ENCODE assay signal across 1 fruit fly cellular context in the genomic region with DNA sequence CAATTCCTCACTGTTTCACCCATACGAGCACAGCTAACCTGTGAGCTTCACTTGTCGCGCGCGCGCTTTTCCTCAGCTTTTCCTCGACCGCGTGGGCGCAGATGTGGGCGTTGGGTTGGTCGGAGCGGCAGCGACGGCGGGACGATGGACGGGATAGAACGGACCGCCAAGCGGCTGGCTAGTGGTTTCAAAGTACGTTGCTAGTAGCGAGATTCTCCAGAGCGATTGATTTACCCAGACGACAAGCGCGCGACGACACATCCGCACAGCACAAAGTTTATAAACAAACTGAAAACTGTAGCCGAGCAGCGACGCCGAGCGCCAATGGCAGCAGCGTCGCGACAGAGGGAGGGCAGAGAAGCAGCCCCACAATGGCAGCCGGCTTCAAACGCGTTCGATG.
TF ChIP-seq lines count a peak whose summit lies in the region.

A gene (minus strand): TSS at position 292 of the 400 bp plus-strand sequence.

TF ChIP-seq in whole organism, embryonic, 481 proteins besides CTCF, POLR2A, EP300 and RAD21 (continued from another document and continues in another):
- peak; percentile 38; the same call in 2 of the 3 replicates for TF ChIP-seq CG34224 (GFP tag; IDR thresholded peaks at IDR 0.05; lab: Robert Waterston, UW; ENCODE audit: partially characterized antibody)
- no peak for TF ChIP-seq ERR (GFP tag; optimal IDR thresholded peaks at IDR 0.05; lab: Kevin White, UChicago)
- no peak for TF ChIP-seq gce (GFP tag; IDR thresholded peaks at IDR 0.05; lab: Robert Waterston, UW)
- no peak for TF ChIP-seq kni (GFP tag; optimal IDR thresholded peaks at IDR 0.05; lab: Kevin White, UChicago)
- no peak for TF ChIP-seq E2f2 (GFP tag; IDR thresholded peaks at IDR 0.05; lab: Robert Waterston, UW)
- TF ChIP-seq Rx (GFP tag; IDR thresholded peaks at IDR 0.05; lab: Robert Waterston, UW), result no peak
- no peak for TF ChIP-seq ac (GFP tag; optimal IDR thresholded peaks at IDR 0.05; lab: Kevin White, UChicago)
- no peak for TF ChIP-seq Fer1 (GFP tag; optimal IDR thresholded peaks at IDR 0.05; lab: Kevin White, UChicago)
- no peak for TF ChIP-seq Trl (optimal IDR thresholded peaks at IDR 0.05; lab: Kevin White, UChicago)
- TF ChIP-seq Trl (GFP tag; optimal IDR thresholded peaks at IDR 0.05; lab: Kevin White, UChicago), result no peak
- TF ChIP-seq Max (GFP tag; optimal IDR thresholded peaks at IDR 0.05; lab: Kevin White, UChicago), result no peak
- TF ChIP-seq klu (GFP tag; IDR thresholded peaks at IDR 0.05; lab: Robert Waterston, UW), result 0 out of 2 replicates have a peak, but pooled peaks have one; percentile 7
- no peak for TF ChIP-seq CG6272 (GFP tag; IDR thresholded peaks at IDR 0.05; lab: Robert Waterston, UW)
- TF ChIP-seq ind (GFP tag; optimal IDR thresholded peaks at IDR 0.05; lab: Kevin White, UChicago), result no peak
- TF ChIP-seq CG43689 (GFP tag; IDR thresholded peaks at IDR 0.05; lab: Robert Waterston, UW), result no peak
- TF ChIP-seq CG11085 (GFP tag; IDR thresholded peaks at IDR 0.05; lab: Robert Waterston, UW), result no peak
- TF ChIP-seq CG18619 (GFP tag; optimal IDR thresholded peaks at IDR 0.05; lab: Kevin White, UChicago), result no peak
- no peak for TF ChIP-seq Oli (tag; optimal IDR thresholded peaks at IDR 0.05; lab: Kevin White, UChicago)
- TF ChIP-seq CG14860 (GFP tag; IDR thresholded peaks at IDR 0.05; lab: Robert Waterston, UW; ENCODE audit: partially characterized antibody), result 0 out of 3 replicates have a peak, but pooled peaks have one; percentile 25
- no peak for TF ChIP-seq H15 (GFP tag; IDR thresholded peaks at IDR 0.05; lab: Robert Waterston, UW)
- no peak for TF ChIP-seq fd96Cb (tag; optimal IDR thresholded peaks at IDR 0.05; lab: Kevin White, UChicago)
- TF ChIP-seq Oaz (GFP tag; IDR thresholded peaks at IDR 0.05; lab: Robert Waterston, UW), result no peak
- TF ChIP-seq D19B (GFP tag; optimal IDR thresholded peaks at IDR 0.05; lab: Kevin White, UChicago), result no peak
- no peak for TF ChIP-seq CG3847 (GFP tag; IDR thresholded peaks at IDR 0.05; lab: Robert Waterston, UW)
- TF ChIP-seq CrebB (tag; optimal IDR thresholded peaks at IDR 0.05; lab: Kevin White, UChicago), result no peak
- no peak; the same call in 1 of the 2 replicates for TF ChIP-seq CG14441 (GFP tag; IDR thresholded peaks at IDR 0.05; lab: Robert Waterston, UW)
- TF ChIP-seq Poxn (GFP tag; IDR thresholded peaks at IDR 0.05; lab: Robert Waterston, UW), result no peak
- 0 out of 2 replicates have a peak, but pooled peaks have one; percentile 37 for TF ChIP-seq crol (GFP tag; IDR thresholded peaks at IDR 0.05; lab: Robert Waterston, UW)
- TF ChIP-seq CG3995 (GFP tag; optimal IDR thresholded peaks at IDR 0.05; lab: Kevin White, UChicago), result no peak
- no peak for TF ChIP-seq Hmr (GFP tag; optimal IDR thresholded peaks at IDR 0.05; lab: Kevin White, UChicago)
- TF ChIP-seq p53 (GFP tag; optimal IDR thresholded peaks at IDR 0.05; lab: Kevin White, UChicago), result no peak
- TF ChIP-seq CG31224 (GFP tag; IDR thresholded peaks at IDR 0.05; lab: Robert Waterston, UW), result no peak
- TF ChIP-seq CG9797 (GFP tag; optimal IDR thresholded peaks at IDR 0.05; lab: Kevin White, UChicago), result no peak
- no peak for TF ChIP-seq CG8388 (GFP tag; optimal IDR thresholded peaks at IDR 0.05; lab: Kevin White, UChicago)
- TF ChIP-seq dysf (GFP tag; IDR thresholded peaks at IDR 0.05; lab: Robert Waterston, UW), result no peak
- TF ChIP-seq CG1603 (tag; optimal IDR thresholded peaks at IDR 0.05; lab: Kevin White, UChicago), result no peak
- TF ChIP-seq unc-4 (GFP tag; IDR thresholded peaks at IDR 0.05; lab: Robert Waterston, UW; ENCODE audit: partially characterized antibody), result no peak
- TF ChIP-seq CG13296 (GFP tag; optimal IDR thresholded peaks at IDR 0.05; lab: Kevin White, UChicago), result no peak
- no peak for TF ChIP-seq aop (GFP tag; IDR thresholded peaks at IDR 0.05; lab: Robert Waterston, UW)
- TF ChIP-seq CG11696 (GFP tag; IDR thresholded peaks at IDR 0.05; lab: Robert Waterston, UW), result no peak
- peak; percentile 16 for TF ChIP-seq pho (GFP tag; optimal IDR thresholded peaks at IDR 0.05; lab: Kevin White, UChicago)
- no peak for TF ChIP-seq inv (GFP tag; IDR thresholded peaks at IDR 0.05; lab: Robert Waterston, UW; ENCODE audit: partially characterized antibody)
- no peak for TF ChIP-seq CG17829 (tag; optimal IDR thresholded peaks at IDR 0.05; lab: Kevin White, UChicago)
- TF ChIP-seq tin (GFP tag; optimal IDR thresholded peaks at IDR 0.05; lab: Kevin White, UChicago), result no peak
- peak; percentile 78; the same call in 2 of the 3 replicates for TF ChIP-seq ci (GFP tag; IDR thresholded peaks at IDR 0.05; lab: Robert Waterston, UW)
- no peak for TF ChIP-seq CG15269 (tag; optimal IDR thresholded peaks at IDR 0.05; lab: Kevin White, UChicago)
- no peak for TF ChIP-seq salm (tag; optimal IDR thresholded peaks at IDR 0.05; lab: Kevin White, UChicago)
- no peak for TF ChIP-seq CG10959 (GFP tag; IDR thresholded peaks at IDR 0.05; lab: Robert Waterston, UW)
- no peak for TF ChIP-seq CG10274 (GFP tag; optimal IDR thresholded peaks at IDR 0.05; lab: Kevin White, UChicago)
- peak; percentile 60 for TF ChIP-seq Bgb (GFP tag; IDR thresholded peaks at IDR 0.05; lab: Robert Waterston, UW; ENCODE audit: partially characterized antibody)
- TF ChIP-seq CG16813 (GFP tag; IDR thresholded peaks at IDR 0.05; lab: Robert Waterston, UW; ENCODE audit: partially characterized antibody), result peak; percentile 9; the same call in 1 of the 3 replicates
- no peak for TF ChIP-seq zfh2 (GFP tag; optimal IDR thresholded peaks at IDR 0.05; lab: Kevin White, UChicago)
- no peak for TF ChIP-seq eyg (GFP tag; optimal IDR thresholded peaks at IDR 0.05; lab: Kevin White, UChicago)
- TF ChIP-seq CG12219 (GFP tag; optimal IDR thresholded peaks at IDR 0.05; lab: Kevin White, UChicago), result no peak
- TF ChIP-seq CG7745 (tag; optimal IDR thresholded peaks at IDR 0.05; lab: Kevin White, UChicago), result no peak
- TF ChIP-seq mam (GFP tag; optimal IDR thresholded peaks at IDR 0.05; lab: Kevin White, UChicago), result no peak
- no peak for TF ChIP-seq YL-1 (GFP tag; optimal IDR thresholded peaks at IDR 0.05; lab: Kevin White, UChicago)
- TF ChIP-seq CG30020 (tag; optimal IDR thresholded peaks at IDR 0.05; lab: Kevin White, UChicago), result no peak
- no peak for TF ChIP-seq exex (tag; optimal IDR thresholded peaks at IDR 0.05; lab: Kevin White, UChicago)
- no peak for TF ChIP-seq CG10209 (GFP tag; optimal IDR thresholded peaks at IDR 0.05; lab: Kevin White, UChicago)
- no peak for TF ChIP-seq slp2 (GFP tag; optimal IDR thresholded peaks at IDR 0.05; lab: Kevin White, UChicago)
- TF ChIP-seq gsb (GFP tag; IDR thresholded peaks at IDR 0.05; lab: Robert Waterston, UW), result no peak
- no peak for TF ChIP-seq CG11723 (GFP tag; optimal IDR thresholded peaks at IDR 0.05; lab: Kevin White, UChicago)
- TF ChIP-seq Opbp (GFP tag; IDR thresholded peaks at IDR 0.05; lab: Robert Waterston, UW; ENCODE audit: partially characterized antibody), result peak; percentile 47; the same call in 1 of the 3 replicates
- TF ChIP-seq CG11560 (tag; IDR thresholded peaks at IDR 0.05; lab: Robert Waterston, UW), result no peak
- no peak for TF ChIP-seq Kr (GFP tag; optimal IDR thresholded peaks at IDR 0.05; lab: Kevin White, UChicago)
- no peak for TF ChIP-seq nom (GFP tag; optimal IDR thresholded peaks at IDR 0.05; lab: Kevin White, UChicago)
- TF ChIP-seq CG9215 (GFP tag; IDR thresholded peaks at IDR 0.05; lab: Robert Waterston, UW), result no peak
- TF ChIP-seq luna (GFP tag; optimal IDR thresholded peaks at IDR 0.05; lab: Kevin White, UChicago), result no peak
- no peak for TF ChIP-seq cwo (GFP tag; optimal IDR thresholded peaks at IDR 0.05; lab: Kevin White, UChicago)
- 0 out of 2 replicates have a peak, but pooled peaks have one; percentile 35 for TF ChIP-seq sna (GFP tag; IDR thresholded peaks at IDR 0.05; lab: Robert Waterston, UW; ENCODE audit: partially characterized antibody)
- no peak for TF ChIP-seq Asciz (GFP tag; optimal IDR thresholded peaks at IDR 0.05; lab: Kevin White, UChicago)
- no peak for TF ChIP-seq ab (GFP tag; optimal IDR thresholded peaks at IDR 0.05; lab: Kevin White, UChicago)
- 0 out of 4 replicates have a peak, but pooled peaks have one; percentile 15 for TF ChIP-seq Dll (GFP tag; IDR thresholded peaks at IDR 0.05; lab: Robert Waterston, UW; ENCODE audit: partially characterized antibody)
- no peak for TF ChIP-seq CG1529 (GFP tag; optimal IDR thresholded peaks at IDR 0.05; lab: Kevin White, UChicago)
- no peak for TF ChIP-seq Lhr (GFP tag; optimal IDR thresholded peaks at IDR 0.05; lab: Kevin White, UChicago)
- TF ChIP-seq CG12155 (GFP tag; optimal IDR thresholded peaks at IDR 0.05; lab: Kevin White, UChicago), result no peak
- 0 out of 3 replicates have a peak, but pooled peaks have one; percentile 34 for TF ChIP-seq HLH4C (GFP tag; IDR thresholded peaks at IDR 0.05; lab: Robert Waterston, UW; ENCODE audit: partially characterized antibody)
- TF ChIP-seq Hr3 (GFP tag; optimal IDR thresholded peaks at IDR 0.05; lab: Kevin White, UChicago), result no peak
- TF ChIP-seq psq (GFP tag; optimal IDR thresholded peaks at IDR 0.05; lab: Kevin White, UChicago), result no peak
- peak; percentile 95 for TF ChIP-seq Jarid2 (GFP tag; optimal IDR thresholded peaks at IDR 0.05; lab: Kevin White, UChicago)
- no peak for TF ChIP-seq NK7.1 (GFP tag; optimal IDR thresholded peaks at IDR 0.05; lab: Kevin White, UChicago)
- TF ChIP-seq BtbVII (GFP tag; optimal IDR thresholded peaks at IDR 0.05; lab: Kevin White, UChicago), result no peak
- TF ChIP-seq gsb-n (tag; optimal IDR thresholded peaks at IDR 0.05; lab: Kevin White, UChicago), result no peak
- no peak for TF ChIP-seq CG32772 (GFP tag; IDR thresholded peaks at IDR 0.05; lab: Robert Waterston, UW)
- TF ChIP-seq yki (optimal IDR thresholded peaks at IDR 0.05; lab: Kevin White, UChicago), result no peak
- no peak for TF ChIP-seq CG12391 (tag; optimal IDR thresholded peaks at IDR 0.05; lab: Kevin White, UChicago)
- TF ChIP-seq HHEX (GFP tag; optimal IDR thresholded peaks at IDR 0.05; lab: Kevin White, UChicago), result no peak
- TF ChIP-seq Atf-2 (GFP tag; optimal IDR thresholded peaks at IDR 0.05; lab: Kevin White, UChicago), result no peak
- no peak for TF ChIP-seq CG7357 (GFP tag; IDR thresholded peaks at IDR 0.05; lab: Robert Waterston, UW)
- peak; percentile 6 for TF ChIP-seq CG34376 (GFP tag; optimal IDR thresholded peaks at IDR 0.05; lab: Kevin White, UChicago)
- TF ChIP-seq CG2199 (GFP tag; IDR thresholded peaks at IDR 0.05; lab: Robert Waterston, UW), result 0 out of 3 replicates have a peak, but pooled peaks have one; percentile 59
- TF ChIP-seq CG15073 (GFP tag; optimal IDR thresholded peaks at IDR 0.05; lab: Kevin White, UChicago), result no peak
- no peak for TF ChIP-seq MESR4 (GFP tag; optimal IDR thresholded peaks at IDR 0.05; lab: Kevin White, UChicago)
- no peak for TF ChIP-seq hkb (optimal IDR thresholded peaks at IDR 0.05; lab: Kevin White, UChicago)
- TF ChIP-seq hkb (GFP tag; IDR thresholded peaks at IDR 0.05; lab: Robert Waterston, UW), result no peak
- TF ChIP-seq hbn (GFP tag; IDR thresholded peaks at IDR 0.05; lab: Robert Waterston, UW; ENCODE audit: partially characterized antibody), result no peak
- TF ChIP-seq CG17186 (GFP tag; optimal IDR thresholded peaks at IDR 0.05; lab: Kevin White, UChicago), result no peak
- no peak for TF ChIP-seq Ptx1 (GFP tag; IDR thresholded peaks at IDR 0.05; lab: Robert Waterston, UW)
- no peak for TF ChIP-seq zf30C (GFP tag; optimal IDR thresholded peaks at IDR 0.05; lab: Kevin White, UChicago)
- no peak for TF ChIP-seq Xrp1 (GFP tag; IDR thresholded peaks at IDR 0.05; lab: Robert Waterston, UW)
- no peak for TF ChIP-seq CG18764 (GFP tag; optimal IDR thresholded peaks at IDR 0.05; lab: Kevin White, UChicago)
- no peak for TF ChIP-seq nmo (GFP tag; optimal IDR thresholded peaks at IDR 0.05; lab: Kevin White, UChicago)
- no peak for TF ChIP-seq CG10147 (GFP tag; optimal IDR thresholded peaks at IDR 0.05; lab: Kevin White, UChicago)
- no peak for TF ChIP-seq CG10565 (GFP tag; optimal IDR thresholded peaks at IDR 0.05; lab: Kevin White, UChicago)
- no peak for TF ChIP-seq CG17359 (tag; optimal IDR thresholded peaks at IDR 0.05; lab: Kevin White, UChicago)
- no peak for TF ChIP-seq maf-S (GFP tag; optimal IDR thresholded peaks at IDR 0.05; lab: Kevin White, UChicago)
- no peak for TF ChIP-seq dimm (GFP tag; IDR thresholded peaks at IDR 0.05; lab: Robert Waterston, UW)
- no peak for TF ChIP-seq CG2875 (GFP tag; optimal IDR thresholded peaks at IDR 0.05; lab: Kevin White, UChicago)
- no peak for TF ChIP-seq Dref (GFP tag; IDR thresholded peaks at IDR 0.05; lab: Robert Waterston, UW)
- TF ChIP-seq Blimp-1 (GFP tag; optimal IDR thresholded peaks at IDR 0.05; lab: Kevin White, UChicago), result no peak
- TF ChIP-seq Hey (tag; optimal IDR thresholded peaks at IDR 0.05; lab: Kevin White, UChicago), result no peak
- no peak for TF ChIP-seq CG30431 (GFP tag; optimal IDR thresholded peaks at IDR 0.05; lab: Kevin White, UChicago)
- TF ChIP-seq CG4360 (GFP tag; IDR thresholded peaks at IDR 0.05; lab: Robert Waterston, UW), result 0 out of 2 replicates have a peak, but pooled peaks have one; percentile 14
- no peak for TF ChIP-seq Taf1 (GFP tag; IDR thresholded peaks at IDR 0.05; lab: Robert Waterston, UW)
- no peak for TF ChIP-seq Bdp1 (GFP tag; optimal IDR thresholded peaks at IDR 0.05; lab: Kevin White, UChicago)
- TF ChIP-seq CG6765 (GFP tag; optimal IDR thresholded peaks at IDR 0.05; lab: Kevin White, UChicago), result peak; percentile 30
- TF ChIP-seq CG3407 (GFP tag; optimal IDR thresholded peaks at IDR 0.05; lab: Kevin White, UChicago), result no peak
- TF ChIP-seq az2 (GFP tag; optimal IDR thresholded peaks at IDR 0.05; lab: Kevin White, UChicago), result no peak
- no peak for TF ChIP-seq Elba2 (GFP tag; optimal IDR thresholded peaks at IDR 0.05; lab: Kevin White, UChicago)
- TF ChIP-seq esg (GFP tag; conservative IDR thresholded peaks at IDR 0.05; lab: Robert Waterston, UW), result no peak
- TF ChIP-seq chif (GFP tag; optimal IDR thresholded peaks at IDR 0.05; lab: Kevin White, UChicago), result no peak
- TF ChIP-seq CG14667 (GFP tag; IDR thresholded peaks at IDR 0.05; lab: Robert Waterston, UW), result no peak
- no peak for TF ChIP-seq ftz-f1 (GFP tag; optimal IDR thresholded peaks at IDR 0.05; lab: Kevin White, UChicago)
- TF ChIP-seq Scr (GFP tag; IDR thresholded peaks at IDR 0.05; lab: Robert Waterston, UW; ENCODE audit: partially characterized antibody), result 0 out of 2 replicates have a peak, but pooled peaks have one; percentile 20
- TF ChIP-seq ham (GFP tag; IDR thresholded peaks at IDR 0.05; lab: Robert Waterston, UW), result 0 out of 2 replicates have a peak, but pooled peaks have one; percentile 6
- TF ChIP-seq HmgD (GFP tag; optimal IDR thresholded peaks at IDR 0.05; lab: Kevin White, UChicago), result peak; percentile 4
- TF ChIP-seq Dad (GFP tag; optimal IDR thresholded peaks at IDR 0.05; lab: Kevin White, UChicago), result no peak
- no peak for TF ChIP-seq run (tag; optimal IDR thresholded peaks at IDR 0.05; lab: Kevin White, UChicago)
